Worm (Caenorhabditis elegans): ENCODE data around the gene clec-119.

clec-119 gene

ce11 chrII:1278350-1278749 is 22.6 kb downstream of the clec-119 start, which contains the start of gene srz-63:
Gene srz-63 (plus strand): TSS chrII:1278650.
- TF ChIP-seq aha-1 (tag): peak; percentile 18

DNA sequence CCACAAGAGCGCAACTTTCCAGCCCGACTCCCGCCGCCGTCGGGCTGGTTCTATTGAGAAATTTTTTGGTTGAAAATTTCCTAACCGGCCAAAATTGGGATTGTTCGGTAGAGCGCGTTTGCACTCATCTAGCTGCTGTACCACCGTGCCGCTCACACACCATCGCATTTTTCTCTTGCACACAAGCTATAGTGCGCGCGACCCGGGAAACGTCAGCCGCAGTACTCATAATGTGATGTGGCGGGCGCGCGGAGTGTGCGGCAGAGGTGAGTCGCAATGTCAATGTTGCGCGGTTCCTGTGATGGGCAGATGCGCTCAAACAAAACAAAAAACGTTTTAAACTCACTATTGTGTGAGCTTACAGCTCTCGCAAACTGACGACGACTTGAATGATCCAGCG is 29.2 kb downstream of the clec-119 start:
- no peak for TF ChIP-seq ztf-11 (tag; optimal IDR thresholded peaks at IDR 0.05)
- TF ChIP-seq set-16 (GFP tag; IDR thresholded peaks at IDR 0.05): peak; percentile 18; the same call in 1 of the 2 replicates

DNA sequence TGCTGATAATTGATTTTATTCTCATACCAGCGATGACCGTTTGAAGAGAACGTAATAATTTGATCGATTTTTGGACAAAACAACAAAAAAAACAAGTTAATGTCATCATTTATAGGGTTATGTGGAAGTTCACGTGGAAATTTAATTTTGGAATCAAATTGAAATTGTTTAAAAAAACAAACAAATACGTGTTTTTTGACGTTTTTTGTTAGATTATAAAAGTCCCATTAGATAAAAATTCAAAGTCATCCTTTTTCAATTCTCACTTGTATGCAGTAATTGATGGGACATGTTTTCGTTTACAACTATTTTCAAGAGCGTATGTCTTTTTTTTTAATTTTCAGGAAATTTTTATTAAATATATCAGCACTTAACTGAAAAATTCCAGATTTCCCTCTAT is 29.8 kb downstream of the clec-119 start, which contains the start of the genes Y57G7A.6 and Y57G7A.3:
Y57G7A.6 (minus strand) TSS at position 101 of the 400 bp plus-strand sequence.
Y57G7A.3 (plus strand) TSS at position 269 of the 400 bp plus-strand sequence.
- TF ChIP-seq ceh-82 (tag; optimal IDR thresholded peaks at IDR 0.05) (no peak), F26F4.8 (GFP tag; conservative IDR thresholded peaks at IDR 0.05) (no peak), F37D6.2 (tag; optimal IDR thresholded peaks at IDR 0.05) (no peak), nhr-111 (GFP tag; optimal IDR thresholded peaks at IDR 0.05) (no peak), php-3 (GFP tag; IDR thresholded peaks at IDR 0.05) (no peak), zfp-2 (tag; optimal IDR thresholded peaks at IDR 0.05) (no peak), madf-9 (GFP tag; conservative IDR thresholded peaks at IDR 0.05) (no peak), nhr-25 (tag; optimal IDR thresholded peaks at IDR 0.05; ENCODE audit: borderline replicate concordance, insufficient read depth) (no peak), nhr-28 (tag; optimal IDR thresholded peaks at IDR 0.05) (no peak), lin-29 (GFP tag; IDR thresholded peaks at IDR 0.05) (no peak), ceh-28 (tag; optimal IDR thresholded peaks at IDR 0.05) (no peak), lir-3 (tag; optimal IDR thresholded peaks at IDR 0.05) (no peak), F44E2.7 (GFP tag; IDR thresholded peaks at IDR 0.05) (no peak), zip-11 (GFP tag; IDR thresholded peaks at IDR 0.05) (no peak), snpc-4 (tag; optimal IDR thresholded peaks at IDR 0.05) (no peak)

DNA sequence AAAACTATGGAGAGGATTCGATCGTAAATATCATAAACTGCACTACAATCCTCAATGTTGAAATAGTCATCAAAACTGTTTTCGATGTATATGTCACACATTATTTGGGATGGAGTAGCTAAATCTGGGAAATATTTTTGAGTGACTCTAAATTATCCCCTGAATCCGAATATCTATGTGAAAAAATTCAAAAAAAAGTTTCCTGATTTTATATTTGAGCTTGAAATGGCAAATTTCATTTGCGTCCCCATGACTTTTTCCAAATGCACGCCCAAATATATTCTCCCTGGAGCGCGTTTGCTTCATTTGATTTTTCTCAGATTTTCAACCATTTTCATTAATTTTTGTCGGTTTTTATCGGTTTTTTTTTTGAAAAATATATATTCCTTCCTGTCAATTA is 37.4 kb downstream of the clec-119 start, which contains the start of gene srz-64:
srz-64 (minus strand) TSS at position 101 of the 400 bp plus-strand sequence.
- no peak for TF ChIP-seq unc-39 (tag; optimal IDR thresholded peaks at IDR 0.05)
- TF ChIP-seq ctbp-1 (GFP tag; IDR thresholded peaks at IDR 0.05): no peak
- TF ChIP-seq nhr-11 (tag; optimal IDR thresholded peaks at IDR 0.05): no peak
- TF ChIP-seq daf-8 (GFP tag; IDR thresholded peaks at IDR 0.05): no peak
- no peak for TF ChIP-seq daf-16 (GFP tag; optimal IDR thresholded peaks at IDR 0.05)
- no peak for TF ChIP-seq daf-16 (tag; optimal IDR thresholded peaks at IDR 0.05)
- TF ChIP-seq ZK546.5 (tag; optimal IDR thresholded peaks at IDR 0.05): no peak
- no peak for TF ChIP-seq mxl-3 (GFP tag; optimal IDR thresholded peaks at IDR 0.05)
- no peak for TF ChIP-seq D1046.2 (GFP tag; IDR thresholded peaks at IDR 0.05)
- TF ChIP-seq lin-38 (GFP tag; IDR thresholded peaks at IDR 0.05): no peak
- no peak for TF ChIP-seq Y105C5A.15 (GFP tag; IDR thresholded peaks at IDR 0.05)
- TF ChIP-seq ceh-82 (tag; optimal IDR thresholded peaks at IDR 0.05): no peak
- no peak for TF ChIP-seq lin-39 (tag; optimal IDR thresholded peaks at IDR 0.05)
- TF ChIP-seq nhr-76 (tag; optimal IDR thresholded peaks at IDR 0.05): no peak
- no peak for TF ChIP-seq Y48G9A.11 (GFP tag; IDR thresholded peaks at IDR 0.05)
- no peak for TF ChIP-seq daf-19 (GFP tag; conservative IDR thresholded peaks at IDR 0.05)
- no peak for TF ChIP-seq lim-7 (GFP tag; IDR thresholded peaks at IDR 0.05)
- no peak for TF ChIP-seq mep-1 (tag; optimal IDR thresholded peaks at IDR 0.05)

DNA sequence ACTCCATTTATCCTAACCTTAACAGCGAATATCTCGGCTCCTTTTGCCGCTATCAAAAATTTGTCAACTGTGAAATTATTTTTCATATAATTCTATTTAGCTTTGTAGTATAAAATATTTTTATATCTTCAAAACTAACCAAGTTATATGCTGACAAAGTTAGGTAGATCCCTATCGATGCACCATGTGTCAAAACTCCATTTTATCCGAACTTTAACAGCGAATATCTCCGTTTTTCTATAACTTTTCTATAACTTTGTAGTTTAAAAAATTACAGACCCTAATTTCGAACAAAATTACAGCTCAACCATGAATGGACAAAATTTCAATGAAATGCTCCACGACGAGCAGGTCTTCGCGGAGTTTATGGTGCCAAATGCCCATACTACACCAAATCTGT is 40.0 kb downstream of the clec-119 start, which contains the start of gene Y57G7A.2:
Y57G7A.2 (plus strand) TSS at position 301 of the 400 bp plus-strand sequence.
- TF ChIP-seq aha-1 (tag): peak; percentile 41
- TF ChIP-seq duxl-1 (tag; optimal IDR thresholded peaks at IDR 0.05; ENCODE audit: poor library complexity): no peak
- no peak for TF ChIP-seq spr-3 (GFP tag; optimal IDR thresholded peaks at IDR 0.05)
- no peak for TF ChIP-seq attf-4 (tag; optimal IDR thresholded peaks at IDR 0.05)
- no peak for TF ChIP-seq D1046.2 (GFP tag; IDR thresholded peaks at IDR 0.05)
